Fruit fly (Drosophila melanogaster) whole organism: Measurements from ENCODE around the gene GABA-B-R2.

Experiments
- CG8478 ChIP-seq: fragments of >200 bp; optimal IDR thresholded peaks from 2 replicates; lab custom pipeline; 2018; ENCODE audit warnings: inconsistent platforms
- psq ChIP-seq: fragments of >200 bp; optimal IDR thresholded peaks from 2 replicates; lab custom pipeline; 2017

dm6 chr3R:21822562-21822933, 46.9 kb upstream of the GABA-B-R2 start, which contains the start of gene CASK:
- TF ChIP-seq psq (lab: Kevin White, UChicago), result no peak
- TF ChIP-seq CG8478 (lab: Kevin White, UChicago), result no peak
